Fruit fly (Drosophila melanogaster): ENCODE results near the gene yin.

DNA sequence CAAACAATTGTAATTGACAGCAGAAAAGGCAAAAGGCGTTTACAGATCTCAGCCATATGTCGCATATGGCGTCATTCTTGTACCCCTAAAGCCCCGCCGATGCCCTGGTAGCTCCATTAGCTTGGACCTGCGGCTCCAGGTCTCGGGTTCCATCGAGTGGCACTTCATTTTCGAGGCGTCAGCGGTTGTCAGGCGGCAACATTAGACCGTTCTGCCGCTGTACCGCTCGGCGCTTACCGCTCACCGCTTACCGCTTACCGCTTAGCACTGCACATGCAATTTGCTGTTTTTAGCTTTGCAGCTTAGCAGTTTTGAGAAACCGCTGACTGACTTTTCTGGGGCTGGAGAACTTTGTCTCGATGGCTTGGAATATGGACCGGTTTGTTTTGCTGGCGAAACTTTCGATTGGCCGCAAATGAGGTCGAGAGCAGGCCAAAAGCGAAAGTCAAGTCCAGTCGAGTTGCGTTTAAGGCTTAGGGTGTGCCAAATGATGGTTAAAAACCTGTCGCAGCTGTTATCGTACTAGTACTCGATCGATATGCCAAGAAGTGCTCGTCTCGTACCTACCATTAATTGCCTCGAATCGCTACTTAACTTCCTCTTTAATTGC, 22.2 kb downstream of the yin start:
- TF ChIP-seq toe (GFP tag; optimal IDR thresholded peaks at IDR 0.05) (no peak), ovo (GFP tag; optimal IDR thresholded peaks at IDR 0.05) (no peak), CG33017 (tag; optimal IDR thresholded peaks at IDR 0.05) (no peak), cnc (optimal IDR thresholded peaks at IDR 0.05) (no peak), Mnt (GFP tag; optimal IDR thresholded peaks at IDR 0.05) (no peak), kay (GFP tag; ENCODE audit: borderline replicate concordance) (no peak)
